Fruit fly (Drosophila melanogaster) whole organism, embryonic: Measurements from ENCODE around the gene Cad74A.
A peak's percentile ranks its signal among the peaks of the same experiment; 100 is the strongest.

Source experiments
- Adf1 ChIP-seq: fragments of 200-800 bp; sonication (Bioruptor generic); IDR thresholded peaks from 2 replicates; pipeline ENCODE4 v1.3.6; 2022; ENCODE audit warnings: missing biosample characterization, missing genetic modification characterization
- Antp ChIP-seq: fragments of 200-800 bp; sonication (Bioruptor generic); optimal IDR thresholded peaks from 3 replicates; lab custom pipeline; 2016; ENCODE audit warnings: missing biosample characterization, missing genetic modification characterization
- CG10274 ChIP-seq: fragments of 200-800 bp; sonication (Bioruptor generic); optimal IDR thresholded peaks from 3 replicates; lab custom pipeline; 2017; ENCODE audit warnings: missing biosample characterization, mild to moderate bottlenecking, missing genetic modification characterization
- CG10979 ChIP-seq: fragments of 200-800 bp; sonication (Bioruptor generic); optimal IDR thresholded peaks from 2 replicates; lab custom pipeline; 2018; ENCODE audit warnings: missing biosample characterization, mild to moderate bottlenecking, missing genetic modification characterization, moderate library complexity
- CG11093 ChIP-seq: fragments of 200-800 bp; sonication (Bioruptor generic); IDR thresholded peaks from 3 replicates; pipeline ENCODE4 v1.3.6; 2022; ENCODE audit warnings: missing biosample characterization, missing genetic modification characterization
- CG15269 ChIP-seq: fragments of 200-800 bp; sonication (Bioruptor generic); optimal IDR thresholded peaks from 2 replicates; lab custom pipeline; 2018; ENCODE audit warnings: missing biosample characterization, mild to moderate bottlenecking, missing genetic modification characterization, moderate library complexity
- CG15696 ChIP-seq: fragments of 200-800 bp; sonication (Bioruptor generic); optimal IDR thresholded peaks from 2 replicates; lab custom pipeline; 2019; ENCODE audit warnings: missing biosample characterization, mild to moderate bottlenecking, missing genetic modification characterization, moderate library complexity
- CG17186 ChIP-seq: fragments of 200-800 bp; sonication (Bioruptor generic); optimal IDR thresholded peaks from 3 replicates; lab custom pipeline; 2017; ENCODE audit warnings: missing biosample characterization, missing genetic modification reagents, missing genetic modification characterization
- CG1792 ChIP-seq: fragments of 200-800 bp; sonication (Bioruptor generic); optimal IDR thresholded peaks from 2 replicates; lab custom pipeline; 2016; ENCODE audit warnings: missing biosample characterization, missing genetic modification characterization
- CG1832 ChIP-seq: fragments of 200-800 bp; sonication (Bioruptor generic); optimal IDR thresholded peaks from 2 replicates; lab custom pipeline; 2017; ENCODE audit warnings: missing biosample characterization, mild to moderate bottlenecking, missing genetic modification characterization, inconsistent platforms
- CG2116 ChIP-seq: fragments of 200-800 bp; sonication (Bioruptor generic); optimal IDR thresholded peaks from 3 replicates; lab custom pipeline; 2018; ENCODE audit warnings: missing biosample characterization, mild to moderate bottlenecking, missing genetic modification characterization
- CG2875 ChIP-seq: fragments of 200-800 bp; sonication (Bioruptor generic); optimal IDR thresholded peaks from 2 replicates; lab custom pipeline; 2017; ENCODE audit warnings: missing biosample characterization, mild to moderate bottlenecking, missing genetic modification characterization, missing genetic modification reagents
- CG31441 ChIP-seq: fragments of 200-800 bp; sonication (Bioruptor generic); IDR thresholded peaks from 2 replicates; pipeline ENCODE4 v1.3.6; 2022; ENCODE audit warnings: missing biosample characterization, missing genetic modification characterization
- CG33213 ChIP-seq: fragments of 200-800 bp; sonication (Bioruptor generic); optimal IDR thresholded peaks from 3 replicates; lab custom pipeline; 2016; ENCODE audit warnings: missing biosample characterization, missing genetic modification characterization
- CG3407 ChIP-seq: fragments of 200-800 bp; sonication (Bioruptor generic); optimal IDR thresholded peaks from 2 replicates; lab custom pipeline; 2018; ENCODE audit warnings: missing biosample characterization, mild to moderate bottlenecking, missing genetic modification characterization
- CG34224 ChIP-seq: fragments of 200-800 bp; sonication (Bioruptor generic); IDR thresholded peaks from 3 replicates; pipeline ENCODE4 v1.3.6; 2022; ENCODE audit warnings: missing biosample characterization, missing genetic modification characterization; ENCODE audit not compliant: partially characterized antibody
- CG4404 ChIP-seq: fragments of 200-800 bp; sonication (Bioruptor generic); IDR thresholded peaks from 2 replicates; pipeline ENCODE4 v1.3.6; 2022; ENCODE audit warnings: missing biosample characterization, missing genetic modification characterization
- CG6689 ChIP-seq: fragments of 200-800 bp; sonication (Bioruptor generic); IDR thresholded peaks from 2 replicates; pipeline ENCODE4 v1.3.6; 2022; ENCODE audit warnings: missing biosample characterization, missing genetic modification characterization
- CG7839 ChIP-seq: fragments of 200-800 bp; sonication (Bioruptor generic); optimal IDR thresholded peaks from 3 replicates; lab custom pipeline; 2018; ENCODE audit warnings: missing biosample characterization, mild to moderate bottlenecking, missing genetic modification characterization, moderate library complexity
- CG8089 ChIP-seq: fragments of 200-800 bp; sonication (Bioruptor generic); optimal IDR thresholded peaks from 3 replicates; lab custom pipeline; 2016; ENCODE audit warnings: missing biosample characterization, missing genetic modification characterization
- CG9437 ChIP-seq: fragments of 200-800 bp; sonication (Bioruptor generic); optimal IDR thresholded peaks from 2 replicates; lab custom pipeline; 2018; ENCODE audit warnings: missing biosample characterization, mild to moderate bottlenecking, missing genetic modification characterization
- CG9932 ChIP-seq: fragments of 200-800 bp; sonication (Bioruptor generic); IDR thresholded peaks from 2 replicates; pipeline ENCODE4 v1.3.6; 2022; ENCODE audit warnings: missing biosample characterization, missing genetic modification characterization
- CrebB ChIP-seq: fragments of 200-800 bp; sonication (Bioruptor generic); optimal IDR thresholded peaks from 3 replicates; lab custom pipeline; 2018; ENCODE audit warnings: missing biosample characterization, mild to moderate bottlenecking, missing genetic modification characterization
- Dp ChIP-seq: fragments of 200-800 bp; sonication (Bioruptor generic); optimal IDR thresholded peaks from 2 replicates; lab custom pipeline; 2018; ENCODE audit warnings: missing biosample characterization, mild to moderate bottlenecking, missing genetic modification characterization, moderate library complexity
- Dref ChIP-seq: fragments of 200-800 bp; sonication (Bioruptor generic); IDR thresholded peaks from 2 replicates; pipeline ENCODE4 v1.3.6; 2022; ENCODE audit warnings: missing biosample characterization, missing genetic modification characterization
- H15 ChIP-seq: fragments of 200-800 bp; sonication (Bioruptor generic); IDR thresholded peaks from 3 replicates; pipeline ENCODE4 v1.3.6; 2022; ENCODE audit warnings: missing biosample characterization, missing genetic modification characterization
- HLH4C ChIP-seq: fragments of 200-800 bp; sonication (Bioruptor generic); IDR thresholded peaks from 3 replicates; pipeline ENCODE4 v1.3.6; 2022; ENCODE audit warnings: missing biosample characterization, missing genetic modification characterization; ENCODE audit not compliant: partially characterized antibody
- HmgZ ChIP-seq: fragments of 200-800 bp; sonication (Bioruptor generic); optimal IDR thresholded peaks from 2 replicates; lab custom pipeline; 2018; ENCODE audit warnings: missing biosample characterization, mild to moderate bottlenecking, missing genetic modification characterization
- Hr51 ChIP-seq, 2 experiments: fragments of 200-800 bp; sonication (Bioruptor generic); optimal IDR thresholded peaks; 2 replicates in 1 of 2; 3 replicates in 1 of 2; lab custom pipeline; 2016 to 2018; ENCODE audit warnings: missing biosample characterization in 2 of 2, missing genetic modification characterization in 2 of 2, mild to moderate bottlenecking in 1 of 2, moderate library complexity in 1 of 2
- Nf-YA ChIP-seq: fragments of 200-800 bp; sonication (Bioruptor generic); IDR thresholded peaks from 2 replicates; pipeline ENCODE4 v1.3.6; 2022; ENCODE audit warnings: missing biosample characterization, missing genetic modification characterization
- Nf-YB ChIP-seq: fragments of 200-800 bp; sonication (Bioruptor generic); optimal IDR thresholded peaks from 3 replicates; lab custom pipeline; 2019; ENCODE audit warnings: missing biosample characterization, mild to moderate bottlenecking, missing genetic modification characterization, moderate library complexity
- Poxn ChIP-seq: fragments of 200-800 bp; sonication (Bioruptor generic); IDR thresholded peaks from 2 replicates; pipeline ENCODE4 v1.3.6; 2022; ENCODE audit warnings: missing biosample characterization, missing genetic modification characterization
- ase ChIP-seq: fragments of 200-800 bp; sonication (Bioruptor generic); IDR thresholded peaks from 3 replicates; pipeline ENCODE4 v1.3.6; 2022; ENCODE audit warnings: missing biosample characterization, missing genetic modification characterization
- br ChIP-seq: fragments of >200 bp; optimal IDR thresholded peaks from 2 replicates; lab custom pipeline; 2017
- chinmo ChIP-seq: fragments of 200-800 bp; sonication (Bioruptor generic); IDR thresholded peaks from 4 replicates; pipeline ENCODE4 v1.3.6; 2022; ENCODE audit warnings: missing biosample characterization, missing genetic modification characterization; ENCODE audit not compliant: partially characterized antibody
- ci ChIP-seq: fragments of 200-800 bp; sonication (Bioruptor generic); IDR thresholded peaks from 3 replicates; pipeline ENCODE4 v1.3.6; 2022; ENCODE audit warnings: missing biosample characterization, missing genetic modification characterization
- emc ChIP-seq: fragments of 200-800 bp; sonication (Bioruptor generic); optimal IDR thresholded peaks from 2 replicates; lab custom pipeline; 2016; ENCODE audit warnings: missing biosample characterization, missing genetic modification characterization
- fd96Cb ChIP-seq: fragments of 200-800 bp; sonication (Bioruptor generic); optimal IDR thresholded peaks from 2 replicates; lab custom pipeline; 2018; ENCODE audit warnings: missing biosample characterization, mild to moderate bottlenecking, missing genetic modification characterization, moderate library complexity
- fu2 ChIP-seq: fragments of 200-800 bp; sonication (Bioruptor generic); optimal IDR thresholded peaks from 2 replicates; lab custom pipeline; 2016; ENCODE audit warnings: missing biosample characterization, missing genetic modification characterization
- grn ChIP-seq: fragments of 200-800 bp; sonication (Bioruptor generic); optimal IDR thresholded peaks from 3 replicates; lab custom pipeline; 2017; ENCODE audit warnings: missing biosample characterization, missing genetic modification characterization
- ken ChIP-seq: fragments of 200-800 bp; sonication (Bioruptor generic); IDR thresholded peaks from 3 replicates; pipeline ENCODE4 v1.3.6; 2022; ENCODE audit warnings: missing biosample characterization, missing genetic modification characterization
- nau ChIP-seq: fragments of 200-800 bp; sonication (Bioruptor generic); optimal IDR thresholded peaks from 3 replicates; lab custom pipeline; 2017; ENCODE audit warnings: missing biosample characterization, mild to moderate bottlenecking, missing genetic modification characterization, missing genetic modification reagents
- oc ChIP-seq: fragments of 200-800 bp; sonication (Bioruptor generic); optimal IDR thresholded peaks from 2 replicates; lab custom pipeline; 2018; ENCODE audit warnings: missing biosample characterization, mild to moderate bottlenecking, missing genetic modification characterization, moderate library complexity
- pan ChIP-seq, 4 experiments: fragments of >200 bp in 3 of 4; fragments of 200-800 bp in 1 of 4; sonication (Bioruptor generic) in 1 of 4; optimal IDR thresholded peaks in 3 of 4; IDR thresholded peaks in 1 of 4; 2 replicates each; pipeline versions ENCODE4 v1.3.6 to Lab custom; 2017 to 2022; ENCODE audit warnings: missing biosample characterization in 2 of 4, missing genetic modification characterization in 2 of 4, mixed read lengths in 1 of 4
- pho ChIP-seq: fragments of 200-800 bp; sonication (Bioruptor generic); optimal IDR thresholded peaks from 2 replicates; lab custom pipeline; 2016; ENCODE audit warnings: missing biosample characterization, missing genetic modification characterization
- ranshi ChIP-seq: fragments of 200-800 bp; sonication (Bioruptor generic); IDR thresholded peaks from 2 replicates; pipeline ENCODE4 v1.3.6; 2022; ENCODE audit warnings: missing biosample characterization, missing genetic modification characterization
- sim ChIP-seq: fragments of 200-800 bp; sonication (Bioruptor generic); IDR thresholded peaks from 2 replicates; pipeline ENCODE4 v1.3.6; 2022; ENCODE audit warnings: missing biosample characterization, missing genetic modification characterization
- tin ChIP-seq: fragments of 200-800 bp; sonication (Bioruptor generic); optimal IDR thresholded peaks from 3 replicates; lab custom pipeline; 2016; ENCODE audit warnings: missing biosample characterization, missing genetic modification characterization
- usp ChIP-seq: fragments of >200 bp; optimal IDR thresholded peaks from 2 replicates; lab custom pipeline; 2017; ENCODE audit warnings: missing biosample characterization, missing genetic modification characterization
- wdn ChIP-seq: fragments of 200-800 bp; sonication (Bioruptor generic); IDR thresholded peaks from 2 replicates; pipeline ENCODE4 v1.3.6; 2022; ENCODE audit warnings: missing biosample characterization, missing genetic modification characterization

The Cad74A gene

DNA sequence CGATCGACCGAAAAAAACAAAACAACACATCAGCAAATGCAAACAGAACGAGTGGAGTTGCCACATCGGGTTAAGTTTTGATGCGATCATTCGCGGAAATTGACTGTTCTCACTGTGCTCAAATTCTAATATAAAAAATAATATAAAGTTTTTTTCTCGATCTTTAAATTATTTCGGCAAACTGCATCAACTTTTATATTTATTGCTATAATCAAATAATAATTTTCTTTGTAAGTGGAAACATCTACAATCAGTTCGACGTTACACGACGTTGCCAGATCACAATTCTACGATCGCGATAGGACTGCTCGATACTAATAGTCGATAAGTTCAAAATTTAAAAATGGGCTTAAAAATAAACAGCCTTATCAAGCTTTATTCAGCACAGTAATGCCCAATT is 49.4 kb upstream of the Cad74A start, which contains the start of gene Gorab (continued):
- TF ChIP-seq CG33213 (GFP tag; lab: Kevin White, UChicago), result peak; percentile 80
- peak; percentile 86 for TF ChIP-seq Nf-YA (GFP tag; lab: Robert Waterston, UW)
- peak; percentile 97 for TF ChIP-seq CG4404 (GFP tag; lab: Robert Waterston, UW)
- peak; percentile 83 for TF ChIP-seq CG2116 (GFP tag; lab: Kevin White, UChicago)
- peak; percentile 79 for TF ChIP-seq pho (GFP tag; lab: Kevin White, UChicago)
- peak; percentile 4 for TF ChIP-seq CG2875 (GFP tag; lab: Kevin White, UChicago)
- TF ChIP-seq fd96Cb (tag; lab: Kevin White, UChicago), result peak; percentile 87
- peak; percentile 94 for TF ChIP-seq ci (GFP tag; lab: Robert Waterston, UW)
- peak; percentile 59 for TF ChIP-seq CG8089
- TF ChIP-seq Hr51 (GFP tag; optimal IDR thresholded peaks at IDR 0.05; lab: Kevin White, UChicago), result peak; percentile 77 to 82
- no peak for TF ChIP-seq CG1832 (GFP tag; lab: Kevin White, UChicago)
- peak; percentile 49 for TF ChIP-seq CG3407 (GFP tag; lab: Kevin White, UChicago)
- 0 out of 4 replicates have a peak, but pooled peaks have one; percentile 5 for TF ChIP-seq chinmo (GFP tag; lab: Robert Waterston, UW)
- TF ChIP-seq H15 (GFP tag; lab: Robert Waterston, UW), result peak; percentile 91
- TF ChIP-seq CG6689 (GFP tag; lab: Robert Waterston, UW), result peak; percentile 96
- TF ChIP-seq ken (GFP tag; lab: Robert Waterston, UW), result peak; percentile 87
- TF ChIP-seq Antp (GFP tag; lab: Kevin White, UChicago), result peak; percentile 7
- peak; percentile 91 for TF ChIP-seq CG7839 (tag; lab: Kevin White, UChicago)
- peak; percentile 92 for TF ChIP-seq CG11093 (GFP tag; lab: Robert Waterston, UW)
- peak; percentile 50; the same call in 1 of the 2 replicates for TF ChIP-seq Poxn
- TF ChIP-seq CG17186 (GFP tag; lab: Kevin White, UChicago), result peak; percentile 33
- peak; percentile 38 for TF ChIP-seq emc (GFP tag; lab: Kevin White, UChicago)
- TF ChIP-seq grn (GFP tag; lab: Kevin White, UChicago), result peak; percentile 77
- TF ChIP-seq Adf1 (GFP tag; lab: Robert Waterston, UW), result peak; percentile 74
- peak; percentile 97 for TF ChIP-seq CG9932 (GFP tag; lab: Robert Waterston, UW)
- TF ChIP-seq sim (GFP tag; lab: Robert Waterston, UW), result peak; percentile 86
- peak; percentile 57 for TF ChIP-seq nau (GFP tag; lab: Kevin White, UChicago)
- no peak for TF ChIP-seq pan (optimal IDR thresholded peaks at IDR 0.05; lab: Kevin White, UChicago)
- peak in 1 of 2 experiments; percentile 95 for TF ChIP-seq pan (GFP tag; optimal IDR thresholded peaks at IDR 0.05 in 1 of 2, IDR thresholded peaks at IDR 0.05 in 1 of 2)
- TF ChIP-seq oc (tag; lab: Kevin White, UChicago), result peak; percentile 80
- TF ChIP-seq CG15269 (tag; lab: Kevin White, UChicago), result peak; percentile 87
- no peak for TF ChIP-seq CrebB (tag; lab: Kevin White, UChicago)
- peak; percentile 75 for TF ChIP-seq Dp (GFP tag; lab: Kevin White, UChicago)
- TF ChIP-seq ranshi (GFP tag; lab: Robert Waterston, UW), result peak; percentile 92
- TF ChIP-seq br (lab: Kevin White, UChicago), result no peak
- TF ChIP-seq tin (GFP tag; lab: Kevin White, UChicago), result peak; percentile 88
- peak; percentile 58 for TF ChIP-seq CG9437 (GFP tag; lab: Kevin White, UChicago)
- peak; percentile 44; the same call in 2 of the 3 replicates for TF ChIP-seq HLH4C (GFP tag; lab: Robert Waterston, UW)
- peak; percentile 69 for TF ChIP-seq Dref (GFP tag; lab: Robert Waterston, UW)
- peak; percentile 97 for TF ChIP-seq ase (GFP tag; lab: Robert Waterston, UW)
- TF ChIP-seq CG31441 (GFP tag; lab: Robert Waterston, UW), result peak; percentile 93
- TF ChIP-seq fu2, result peak; percentile 83
- TF ChIP-seq usp (GFP tag; lab: Kevin White, UChicago), result no peak
- peak; percentile 35 for TF ChIP-seq CG10274 (GFP tag; lab: Kevin White, UChicago)
- TF ChIP-seq CG15696, result peak; percentile 86
- no peak for TF ChIP-seq CG34224 (GFP tag; lab: Robert Waterston, UW)
- TF ChIP-seq wdn (GFP tag; lab: Robert Waterston, UW), result 0 out of 2 replicates have a peak, but pooled peaks have one; percentile 23
- peak; percentile 21 for TF ChIP-seq CG1792 (GFP tag; lab: Kevin White, UChicago)
- peak; percentile 53 for TF ChIP-seq Nf-YB (GFP tag; lab: Kevin White, UChicago)
- TF ChIP-seq HmgZ (tag; lab: Kevin White, UChicago), result peak; percentile 81
- peak; percentile 77 for TF ChIP-seq CG10979 (tag; lab: Kevin White, UChicago)
